Fruit fly (Drosophila melanogaster) whole organism, pupa: ENCODE data around the gene CG14419.

Experiments used
- CG12605 ChIP-seq: fragments of 200-800 bp; sonication (Bioruptor generic); IDR thresholded peaks from 2 replicates; pipeline ENCODE4 v1.3.6; 2022; ENCODE audit warnings: missing biosample characterization, missing genetic modification characterization
- CG13204 ChIP-seq: fragments of 200-800 bp; sonication (Bioruptor generic); optimal IDR thresholded peaks from 2 replicates; lab custom pipeline; 2018; ENCODE audit warnings: missing biosample characterization, mild to moderate bottlenecking, missing genetic modification characterization, moderate library complexity
- CG14655 ChIP-seq: fragments of 200-800 bp; sonication (Bioruptor generic); optimal IDR thresholded peaks from 3 replicates; lab custom pipeline; 2017; ENCODE audit warnings: mild to moderate bottlenecking, missing biosample characterization, missing genetic modification reagents, missing genetic modification characterization
- CG17806 ChIP-seq: fragments of 200-800 bp; sonication (Bioruptor generic); optimal IDR thresholded peaks from 2 replicates; lab custom pipeline; 2018; ENCODE audit warnings: missing biosample characterization, mild to moderate bottlenecking, missing genetic modification characterization, moderate library complexity
- CG34367 ChIP-seq: fragments of 200-800 bp; sonication (Bioruptor generic); optimal IDR thresholded peaks from 2 replicates; lab custom pipeline; 2018; ENCODE audit warnings: missing biosample characterization, mild to moderate bottlenecking, missing genetic modification characterization
- CG4496 ChIP-seq: fragments of 200-800 bp; sonication (Bioruptor generic); IDR thresholded peaks from 3 replicates; pipeline ENCODE4 v1.3.6; 2022; ENCODE audit warnings: missing biosample characterization, missing genetic modification characterization
- CG8159 ChIP-seq: fragments of 200-800 bp; sonication (Bioruptor generic); optimal IDR thresholded peaks from 3 replicates; lab custom pipeline; 2018; ENCODE audit warnings: missing biosample characterization, mild to moderate bottlenecking, missing genetic modification characterization, moderate library complexity
- CG8301 ChIP-seq: fragments of 200-800 bp; sonication (Bioruptor generic); optimal IDR thresholded peaks from 2 replicates; lab custom pipeline; 2018; ENCODE audit warnings: missing biosample characterization, mild to moderate bottlenecking, missing genetic modification characterization
- CG9948 ChIP-seq: fragments of 200-800 bp; sonication (Bioruptor generic); optimal IDR thresholded peaks from 2 replicates; lab custom pipeline; 2018; ENCODE audit warnings: missing biosample characterization, mild to moderate bottlenecking, missing genetic modification characterization, moderate library complexity
- EcR ChIP-seq: fragments of 200-800 bp; sonication (Bioruptor generic); optimal IDR thresholded peaks from 3 replicates; lab custom pipeline; 2019; ENCODE audit warnings: missing biosample characterization, missing genetic modification characterization, mild to moderate bottlenecking, moderate library complexity, missing genetic modification reagents
- Pif1A ChIP-seq: fragments of 200-800 bp; sonication (Bioruptor generic); optimal IDR thresholded peaks from 3 replicates; lab custom pipeline; 2016; ENCODE audit warnings: missing biosample characterization, missing genetic modification characterization
- fd96Ca ChIP-seq: fragments of 200-800 bp; sonication (Bioruptor generic); IDR thresholded peaks from 3 replicates; pipeline ENCODE4 v1.3.6; 2022; ENCODE audit warnings: missing biosample characterization, missing genetic modification characterization
- gl ChIP-seq: fragments of 200-800 bp; sonication (Bioruptor generic); optimal IDR thresholded peaks from 2 replicates; lab custom pipeline; 2018; ENCODE audit warnings: missing biosample characterization, mild to moderate bottlenecking, missing genetic modification characterization
- rn ChIP-seq: fragments of 200-800 bp; sonication (Bioruptor generic); IDR thresholded peaks from 2 replicates; pipeline ENCODE4 v1.3.6; 2022; ENCODE audit warnings: missing biosample characterization, missing genetic modification characterization

- TF ChIP-seq rn (GFP tag; lab: Robert Waterston, UW), result no peak
- no peak for TF ChIP-seq fd96Ca (GFP tag; lab: Robert Waterston, UW)
- TF ChIP-seq Pif1A (GFP tag; lab: Kevin White, UChicago), result no peak
- TF ChIP-seq CG17806, result no peak
- TF ChIP-seq CG12605 (GFP tag; lab: Robert Waterston, UW), result no peak
- no peak for TF ChIP-seq CG14655 (GFP tag; lab: Kevin White, UChicago)
- TF ChIP-seq CG8159, result no peak
- no peak for TF ChIP-seq CG13204 (GFP tag; lab: Kevin White, UChicago)
- no peak for TF ChIP-seq CG8301
- TF ChIP-seq CG4496, result no peak
- TF ChIP-seq EcR (GFP tag; lab: Kevin White, UChicago), result no peak
- no peak for TF ChIP-seq CG9948 (tag; lab: Kevin White, UChicago)
- TF ChIP-seq CG34367, result no peak
- TF ChIP-seq gl (tag; lab: Kevin White, UChicago), result no peak
These were observed 4.8 kb upstream of the CG14419 start, which contains the start of gene CG3526 for dm6 chrX:2890468-2890867.
